Worm (Caenorhabditis elegans) whole organism, L1 larva: Measurements from ENCODE around the gene T23F4.2.

Experiments used
- ama-1 ChIP-seq: fragments of 150-350 bp; optimal IDR thresholded peaks from 2 replicates; lab custom pipeline; 2014
- unc-62 ChIP-seq: fragments of 150-350 bp; optimal IDR thresholded peaks from 2 replicates; lab custom pipeline; 2014; ENCODE audit warnings: missing biosample characterization, missing genetic modification reagents, missing genetic modification characterization

DNA sequence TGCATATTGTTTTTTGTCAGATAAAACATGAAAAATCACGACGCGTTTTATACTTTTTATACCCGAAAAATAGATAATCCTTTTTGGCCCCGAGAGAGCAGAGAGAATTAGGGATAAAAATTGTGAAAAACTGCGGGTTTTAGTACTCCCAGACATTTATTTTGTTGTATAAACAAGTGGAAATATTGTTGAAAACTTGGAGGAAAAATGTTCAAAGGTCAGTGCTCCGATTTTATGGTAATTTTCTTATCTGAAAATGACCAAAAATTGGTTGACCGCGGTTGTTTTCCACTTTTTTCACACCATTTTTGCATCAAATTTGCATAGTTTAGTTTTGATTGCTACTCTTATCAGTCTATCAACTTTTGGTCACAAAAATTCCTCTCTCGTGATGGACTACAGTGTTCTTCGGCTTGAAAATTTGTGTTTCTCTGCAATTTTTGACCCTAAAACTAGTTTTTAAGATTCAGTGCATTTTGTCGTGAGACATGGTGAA is 8.8 kb downstream of the T23F4.2 start, which contains the start of gene dlhd-1:
- TF ChIP-seq ama-1 (lab: Kevin White, UChicago) = no peak
- no peak for TF ChIP-seq unc-62 (GFP tag; lab: Kevin White, UChicago)
